Worm (Caenorhabditis elegans): ENCODE measurements around the gene C15H9.5.

DNA sequence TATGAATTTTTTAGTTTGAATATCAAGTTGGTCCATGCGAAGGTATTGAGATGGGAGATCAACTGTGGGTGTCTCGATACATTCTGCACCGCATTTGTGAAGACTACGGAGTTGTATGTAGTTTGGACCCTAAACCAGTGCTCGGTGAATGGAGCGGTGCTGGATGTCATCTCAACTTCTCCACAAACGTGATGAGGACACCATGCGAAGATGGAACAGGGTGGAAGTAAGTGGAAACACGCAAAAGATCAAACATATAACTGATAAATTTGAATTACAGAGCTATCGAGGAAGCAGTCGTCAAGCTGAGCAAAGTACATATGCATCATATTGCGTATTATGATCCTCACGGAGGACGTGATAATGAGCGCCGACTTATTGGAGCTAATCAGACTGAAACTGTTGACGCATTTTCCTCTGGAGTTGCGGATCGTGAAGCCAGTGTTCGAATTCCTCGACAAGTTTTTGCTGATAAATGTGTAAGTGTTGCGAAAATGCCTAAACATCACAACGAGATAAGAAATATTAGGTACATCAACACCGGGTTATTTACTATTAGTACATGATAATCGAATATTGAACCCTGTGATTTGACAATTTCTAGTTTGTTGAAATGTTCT, 33.8 kb upstream of the C15H9.5 start:
- no peak for TF ChIP-seq mcd-1 (GFP tag; IDR thresholded peaks at IDR 0.05)
- TF ChIP-seq him-1 (tag; optimal IDR thresholded peaks at IDR 0.05): no peak
- no peak for TF ChIP-seq chd-7 (tag; optimal IDR thresholded peaks at IDR 0.05)
- TF ChIP-seq nhr-120 (GFP tag; IDR thresholded peaks at IDR 0.05): no peak
- no peak for TF ChIP-seq unc-62 (GFP tag; optimal IDR thresholded peaks at IDR 0.05)
- no peak for TF ChIP-seq F10E7.11 (tag; optimal IDR thresholded peaks at IDR 0.05)
- no peak for TF ChIP-seq hmg-20 (GFP tag; IDR thresholded peaks at IDR 0.05)
- no peak for TF ChIP-seq hrde-1 (tag; optimal IDR thresholded peaks at IDR 0.05; ENCODE audit: borderline replicate concordance)
- no peak for TF ChIP-seq bed-2 (GFP tag; IDR thresholded peaks at IDR 0.05)
- TF ChIP-seq efl-1 (GFP tag; optimal IDR thresholded peaks at IDR 0.05): no peak

Data from whole organism, young adult.